Worm (Caenorhabditis elegans) whole organism, young adult: ENCODE data around the gene F43E2.1.

Experiments used
- ceh-40 ChIP-seq: fragments of 200-800 bp; sonication (Bioruptor generic); IDR thresholded peaks from 2 replicates; pipeline ENCODE4 v1.3.6; 2022; ENCODE audit warnings: missing genetic modification characterization, missing compliant biosample characterization
- rec-8 ChIP-seq, 2 experiments: sonication (generic microtip); optimal IDR thresholded peaks; 2 replicates each; lab custom pipeline; 2016; ENCODE audit warnings: mild to moderate bottlenecking in 2 of 2, missing genetic modification characterization in 2 of 2, missing genetic modification reagents in 2 of 2, missing genotype in 2 of 2, missing biosample characterization in 1 of 2, missing compliant biosample characterization in 1 of 2, moderate library complexity in 1 of 2
- snpc-4 ChIP-seq, 5 experiments: fragments of 150-350 bp in 1 of 5; sonication (generic microtip) in 4 of 5; optimal IDR thresholded peaks; 2 replicates each; lab custom pipeline; 2014 to 2018; ENCODE audit warnings: missing genetic modification characterization in 5 of 5, missing biosample characterization in 3 of 5, antibody characterized with exemption in 2 of 5, mild to moderate bottlenecking in 2 of 5, missing compliant biosample characterization in 2 of 5, missing genotype in 2 of 5, moderate library complexity in 2 of 5, missing genetic modification reagents in 1 of 5
- xnd-1 ChIP-seq: sonication (generic microtip); optimal IDR thresholded peaks from 2 replicates; lab custom pipeline; 2016; ENCODE audit warnings: missing genotype, missing genetic modification reagents, missing genetic modification characterization, missing compliant biosample characterization

ce11 chrII:7341572-7342303 lies 33.3 kb upstream of the F43E2.1 start:
- TF ChIP-seq ceh-40 (no peak), snpc-4 (GFP tag; optimal IDR thresholded peaks at IDR 0.05; lab: Kevin White, UChicago) (no peak), snpc-4 (tag; optimal IDR thresholded peaks at IDR 0.05; lab: Kevin White, UChicago) (no peak), rec-8 (tag; optimal IDR thresholded peaks at IDR 0.05; lab: Kevin White, UChicago) (no peak), xnd-1 (tag; lab: Kevin White, UChicago) (no peak)
